Worm (Caenorhabditis elegans) whole organism, L4 larva: Measurements from ENCODE around the gene syp-1.

Source experiments
- Y105C5A.15 ChIP-seq: fragments of 200-800 bp; sonication (Bioruptor generic); IDR thresholded peaks from 2 replicates; pipeline ENCODE4 v1.3.6; 2022; ENCODE audit warnings: missing genetic modification characterization, missing compliant biosample characterization
- aha-1 ChIP-seq: fragments of 150-350 bp; peaks from one replicate; lab custom pipeline; 2014; ENCODE audit warnings: missing biosample characterization, missing genetic modification characterization
- aly-2 ChIP-seq: sonication (generic microtip); optimal IDR thresholded peaks from 2 replicates; lab custom pipeline; 2018; ENCODE audit warnings: missing biosample characterization, missing genetic modification characterization
- ama-1 ChIP-seq: fragments of 150-350 bp; optimal IDR thresholded peaks from 2 replicates; lab custom pipeline; 2014; ENCODE audit warnings: inconsistent platforms, mixed read lengths
- daf-19 ChIP-seq: fragments of 200-800 bp; sonication (Bioruptor generic); conservative IDR thresholded peaks from 2 replicates; pipeline ENCODE4 v1.3.6; 2022; ENCODE audit warnings: missing genetic modification characterization, missing compliant biosample characterization
- mdl-1 ChIP-seq, 2 experiments: fragments of 150-350 bp in 1 of 2; sonication (generic microtip) in 1 of 2; optimal IDR thresholded peaks; 2 replicates each; lab custom pipeline; 2014 to 2017; ENCODE audit warnings: missing biosample characterization in 2 of 2, missing genetic modification characterization in 2 of 2
- nhr-102 ChIP-seq: sonication (generic microtip); optimal IDR thresholded peaks from 2 replicates; lab custom pipeline; 2016; ENCODE audit warnings: mild to moderate bottlenecking, missing genetic modification characterization, moderate library complexity, missing compliant biosample characterization
- unc-39 ChIP-seq: sonication (generic microtip); optimal IDR thresholded peaks from 2 replicates; lab custom pipeline; 2017; ENCODE audit warnings: missing biosample characterization, missing genetic modification characterization

DNA sequence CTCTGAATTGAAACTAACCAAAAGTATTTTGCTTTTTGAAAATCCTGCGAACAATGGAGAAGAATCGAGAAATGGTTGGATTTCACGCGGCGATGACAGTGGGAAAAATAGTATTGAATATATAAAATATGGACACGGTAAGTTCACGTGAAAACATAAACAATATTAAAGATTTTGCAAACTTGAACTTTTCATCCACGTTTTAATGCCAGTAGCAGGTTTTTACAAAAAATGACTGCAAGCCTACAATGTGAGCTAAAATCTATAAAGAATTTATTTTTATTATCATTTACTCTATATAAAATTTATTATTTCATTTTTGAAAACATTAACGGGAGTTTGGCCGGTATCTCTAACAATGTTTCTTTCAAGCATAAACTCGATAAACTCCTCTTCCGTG, 25.4 kb downstream of the syp-1 start, which contains the start of gene F26D2.10:
- TF ChIP-seq Y105C5A.15 (GFP tag; lab: Robert Waterston, UW) = no peak
- TF ChIP-seq daf-19 = no peak
- no peak for TF ChIP-seq aha-1 (tag; lab: Kevin White, UChicago)
- no peak for TF ChIP-seq mdl-1 (tag; optimal IDR thresholded peaks at IDR 0.05; lab: Kevin White, UChicago)
- TF ChIP-seq unc-39 (tag; lab: Kevin White, UChicago) = no peak
- TF ChIP-seq nhr-102 (tag; lab: Kevin White, UChicago) = no peak
- no peak for TF ChIP-seq ama-1
- TF ChIP-seq aly-2 (tag; lab: Kevin White, UChicago) = no peak
